Worm (Caenorhabditis elegans) whole organism, L4 larva: ENCODE results near the gene his-74.

Source experiments
- duxl-1 ChIP-seq: sonication (generic microtip); optimal IDR thresholded peaks from 2 replicates; lab custom pipeline; 2016; ENCODE audit warnings: mild to moderate bottlenecking, missing genetic modification characterization, moderate library complexity, missing compliant biosample characterization; ENCODE audit not compliant: poor library complexity
- nhr-11 ChIP-seq: fragments of 150-350 bp; optimal IDR thresholded peaks from 2 replicates; lab custom pipeline; 2014; ENCODE audit warnings: missing biosample characterization, missing genetic modification characterization
- unc-130 ChIP-seq: sonication (generic microtip); optimal IDR thresholded peaks from 2 replicates; lab custom pipeline; 2016; ENCODE audit warnings: missing genetic modification reagents, missing genetic modification characterization, missing compliant biosample characterization

DNA sequence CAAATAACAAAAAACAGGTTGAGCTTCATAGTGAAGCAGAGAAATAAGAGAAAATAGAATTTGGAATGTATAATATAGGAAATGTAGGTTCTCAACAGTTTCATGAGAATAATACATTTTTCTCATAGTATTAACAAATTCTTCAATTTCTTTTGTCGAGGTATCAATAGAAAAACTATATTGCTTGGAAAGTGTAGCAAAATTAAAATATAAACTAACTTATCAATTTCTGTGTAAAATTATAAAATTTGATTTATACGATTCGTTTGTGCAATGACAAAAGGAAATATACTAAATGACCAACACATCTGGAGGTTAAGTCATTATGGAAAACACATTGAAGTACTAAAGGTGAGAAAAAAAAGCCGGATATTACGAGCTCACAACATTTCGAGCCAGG lies 1.5 kb upstream of the his-74 start, which contains the start of gene W05B10.3:
- TF ChIP-seq unc-130 (no peak), duxl-1 (tag; lab: Kevin White, UChicago) (no peak), nhr-11 (no peak)
